Fruit fly (Drosophila melanogaster) S2 (cell line): ENCODE measurements around the gene CG12594.

Source experiments
- CG8478 ChIP-seq: fragments of >200 bp; optimal IDR thresholded peaks from 2 replicates; lab custom pipeline; 2018
- CTCF ChIP-seq, 2 experiments: fragments of >200 bp; optimal IDR thresholded peaks; 2 replicates each; lab custom pipeline; 2018

DNA sequence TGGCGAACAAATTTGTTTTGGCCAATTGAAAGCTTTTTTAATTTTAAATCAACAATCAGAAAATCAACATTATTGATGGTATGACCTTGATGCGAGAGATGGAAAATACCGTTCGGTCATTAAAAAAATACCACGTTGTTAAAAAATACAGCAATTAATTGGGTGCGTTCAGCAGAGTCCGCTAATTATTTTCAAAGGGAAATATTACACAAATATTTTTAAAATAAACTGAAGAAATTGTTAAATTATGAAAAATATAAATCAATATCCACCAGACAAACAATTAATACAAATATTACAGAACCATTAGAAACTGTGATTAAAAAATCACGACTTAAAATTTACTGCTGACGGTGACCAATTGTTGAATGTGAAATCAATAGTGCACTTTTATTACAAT lies 43.5 kb upstream of the CG12594 start, which contains the start of gene CG18476:
- TF ChIP-seq CG8478 (lab: Kevin White, UChicago) = no peak
- TF ChIP-seq CTCF (optimal IDR thresholded peaks at IDR 0.05; lab: Kevin White, UChicago) = no peak
